Fruit fly (Drosophila melanogaster): ENCODE results near the gene CG1958.

CG1958 gene

dm6 chrX:7291850-7292499, 25.3 kb downstream of the CG1958 start (continued):
- TF ChIP-seq CG8765 (GFP tag; IDR thresholded peaks at IDR 0.05): peak; percentile 72; the same call in 1 of the 2 replicates
- peak; percentile 63; the same call in 1 of the 3 replicates for TF ChIP-seq ken (GFP tag; IDR thresholded peaks at IDR 0.05)
- peak; percentile 77 for TF ChIP-seq CG13775 (GFP tag; optimal IDR thresholded peaks at IDR 0.05)
- TF ChIP-seq Ets65A (GFP tag): peak; percentile 92
- no peak for TF ChIP-seq CG34376 (GFP tag; optimal IDR thresholded peaks at IDR 0.05)
- peak; percentile 59 for TF ChIP-seq CG2875 (GFP tag; optimal IDR thresholded peaks at IDR 0.05)
- TF ChIP-seq kni (GFP tag; optimal IDR thresholded peaks at IDR 0.05): peak; percentile 68
- no peak for TF ChIP-seq cas (GFP tag; IDR thresholded peaks at IDR 0.05)
- TF ChIP-seq dmrt11E (tag; optimal IDR thresholded peaks at IDR 0.05): peak; percentile 96
- TF ChIP-seq wor (GFP tag; IDR thresholded peaks at IDR 0.05): peak; percentile 49; the same call in 1 of the 2 replicates
- TF ChIP-seq CG7745 (tag; optimal IDR thresholded peaks at IDR 0.05): peak; percentile 55
- peak; percentile 61 for TF ChIP-seq trem (tag; optimal IDR thresholded peaks at IDR 0.05)
- TF ChIP-seq CG16815 (GFP tag; optimal IDR thresholded peaks at IDR 0.05): peak; percentile 83
- TF ChIP-seq CG7987 (GFP tag; optimal IDR thresholded peaks at IDR 0.05): no peak
- TF ChIP-seq Sry-δ (GFP tag; optimal IDR thresholded peaks at IDR 0.05): no peak
- no peak; the same call in 2 of the 3 replicates for TF ChIP-seq CG11456 (GFP tag; IDR thresholded peaks at IDR 0.05)
- peak; percentile 18 for TF ChIP-seq CG11398 (GFP tag; optimal IDR thresholded peaks at IDR 0.05)
- peak; percentile 70 for TF ChIP-seq Mes4 (GFP tag; optimal IDR thresholded peaks at IDR 0.05)
- no peak for TF ChIP-seq CG31365 (tag; optimal IDR thresholded peaks at IDR 0.05)
- peak; percentile 53 for TF ChIP-seq CG8944 (GFP tag; optimal IDR thresholded peaks at IDR 0.05)
- TF ChIP-seq gfzf (GFP tag; optimal IDR thresholded peaks at IDR 0.05): no peak
- TF ChIP-seq CG3163 (GFP tag; optimal IDR thresholded peaks at IDR 0.05): no peak
- no peak for TF ChIP-seq CG8478 (optimal IDR thresholded peaks at IDR 0.05)
- TF ChIP-seq fd102C (GFP tag; optimal IDR thresholded peaks at IDR 0.05): peak; percentile 75
- no peak for TF ChIP-seq ERR (GFP tag; optimal IDR thresholded peaks at IDR 0.05)
- peak; percentile 40 for TF ChIP-seq CG12236 (GFP tag; optimal IDR thresholded peaks at IDR 0.05)
- no peak for TF ChIP-seq Taf1 (GFP tag; IDR thresholded peaks at IDR 0.05)
- peak; percentile 50 for TF ChIP-seq gcm2 (GFP tag; optimal IDR thresholded peaks at IDR 0.05)
- TF ChIP-seq tgo (GFP tag; IDR thresholded peaks at IDR 0.05): peak; percentile 68; the same call in 2 of the 3 replicates
- no peak for TF ChIP-seq CG14860 (GFP tag; IDR thresholded peaks at IDR 0.05; ENCODE audit: partially characterized antibody)
- peak; percentile 21; the same call in 1 of the 2 replicates for TF ChIP-seq E2f2 (GFP tag; IDR thresholded peaks at IDR 0.05)
- no peak for TF ChIP-seq CG6175 (GFP tag; IDR thresholded peaks at IDR 0.05)
- peak; percentile 77 for TF ChIP-seq Mad (GFP tag; optimal IDR thresholded peaks at IDR 0.05)
- peak; percentile 74 for TF ChIP-seq CG10654 (GFP tag; optimal IDR thresholded peaks at IDR 0.05)
- peak; percentile 41 for TF ChIP-seq CG5953 (GFP tag; IDR thresholded peaks at IDR 0.05)
- peak; percentile 71 for TF ChIP-seq CG12104 (GFP tag; optimal IDR thresholded peaks at IDR 0.05)
- peak; percentile 58 for TF ChIP-seq org-1 (GFP tag; optimal IDR thresholded peaks at IDR 0.05)
- TF ChIP-seq CG18476 (GFP tag; optimal IDR thresholded peaks at IDR 0.05): peak; percentile 55
- TF ChIP-seq CG4730 (GFP tag; IDR thresholded peaks at IDR 0.05): peak; percentile 44
- TF ChIP-seq bcd (GFP tag; optimal IDR thresholded peaks at IDR 0.05): peak; percentile 67
- peak; percentile 68 for TF ChIP-seq Sox100B (GFP tag; optimal IDR thresholded peaks at IDR 0.05)
- no peak for TF ChIP-seq sug (tag; optimal IDR thresholded peaks at IDR 0.05)
- TF ChIP-seq stc (GFP tag; IDR thresholded peaks at IDR 0.05): peak; percentile 51; the same call in 1 of the 2 replicates
- peak; percentile 38 for TF ChIP-seq CG31388 (GFP tag; optimal IDR thresholded peaks at IDR 0.05)
- no peak for TF ChIP-seq CHES-1-like (GFP tag; optimal IDR thresholded peaks at IDR 0.05)
- peak; percentile 50 for TF ChIP-seq CG3065 (GFP tag; optimal IDR thresholded peaks at IDR 0.05)
- TF ChIP-seq CG2116 (GFP tag; optimal IDR thresholded peaks at IDR 0.05): peak; percentile 23
- TF ChIP-seq Gsc (GFP tag; IDR thresholded peaks at IDR 0.05): peak; percentile 33; the same call in 1 of the 2 replicates
- no peak for TF ChIP-seq Dip3 (GFP tag; optimal IDR thresholded peaks at IDR 0.05)
- no peak for TF ChIP-seq CG17612 (GFP tag; IDR thresholded peaks at IDR 0.05)
- peak; percentile 92 for TF ChIP-seq vvl (GFP tag; IDR thresholded peaks at IDR 0.05)

Measured in whole organism, embryonic.